Worm (Caenorhabditis elegans) whole organism, mixed stage, embryonic: ENCODE results near the gene C49F8.14.

ENCODE experiments used
- M03D4.4 ChIP-seq: sonication (generic microtip); optimal IDR thresholded peaks from 2 replicates; lab custom pipeline; 2017; ENCODE audit warnings: mild to moderate bottlenecking, missing genetic modification characterization, missing compliant biosample characterization
- bed-3 ChIP-seq: fragments of 200-800 bp; sonication (Bioruptor generic); optimal IDR thresholded peaks from 3 replicates; lab custom pipeline; 2018; ENCODE audit warnings: mild to moderate bottlenecking, missing genetic modification characterization, moderate library complexity, missing compliant biosample characterization
- blmp-1 ChIP-seq: fragments of 150-350 bp; optimal IDR thresholded peaks from 2 replicates; lab custom pipeline; 2014; ENCODE audit warnings: missing biosample characterization, missing genetic modification characterization
- ceh-43 ChIP-seq: fragments of 200-800 bp; sonication (Bioruptor generic); optimal IDR thresholded peaks from 2 replicates; lab custom pipeline; 2018; ENCODE audit warnings: mild to moderate bottlenecking, missing genetic modification characterization, moderate library complexity, missing compliant biosample characterization
- ceh-83 ChIP-seq: fragments of 200-800 bp; sonication (Bioruptor generic); optimal IDR thresholded peaks from 2 replicates; lab custom pipeline; 2018; ENCODE audit warnings: mild to moderate bottlenecking, missing genetic modification characterization, missing compliant biosample characterization
- ces-1 ChIP-seq: fragments of 150-350 bp; optimal IDR thresholded peaks from 2 replicates; lab custom pipeline; 2014; ENCODE audit warnings: missing biosample characterization, missing genetic modification reagents, missing genetic modification characterization
- cnd-1 ChIP-seq: fragments of 200-800 bp; sonication (Bioruptor generic); optimal IDR thresholded peaks from 2 replicates; lab custom pipeline; 2018; ENCODE audit warnings: mild to moderate bottlenecking, missing genetic modification characterization, missing compliant biosample characterization
- drap-1 ChIP-seq: fragments of 200-800 bp; sonication (Bioruptor generic); optimal IDR thresholded peaks from 3 replicates; lab custom pipeline; 2018; ENCODE audit warnings: mild to moderate bottlenecking, missing genetic modification characterization, missing compliant biosample characterization
- elt-3 ChIP-seq: fragments of 150-350 bp; optimal IDR thresholded peaks from 2 replicates; lab custom pipeline; 2014; ENCODE audit warnings: missing biosample characterization, missing genetic modification characterization
- flh-1 ChIP-seq: fragments of 200-800 bp; sonication (Bioruptor generic); optimal IDR thresholded peaks from 2 replicates; lab custom pipeline; 2018; ENCODE audit warnings: mild to moderate bottlenecking, missing genetic modification characterization, moderate library complexity, missing compliant biosample characterization
- ham-2 ChIP-seq: fragments of 200-800 bp; sonication (Bioruptor generic); optimal IDR thresholded peaks from 2 replicates; lab custom pipeline; 2018; ENCODE audit warnings: mild to moderate bottlenecking, missing genetic modification characterization, missing compliant biosample characterization
- hlh-1 ChIP-seq: fragments of 150-350 bp; optimal IDR thresholded peaks from 2 replicates; lab custom pipeline; 2014; ENCODE audit warnings: missing biosample characterization, missing genetic modification reagents, missing genetic modification characterization
- lin-13 ChIP-seq: fragments of 150-350 bp; optimal IDR thresholded peaks from 2 replicates; lab custom pipeline; 2014; ENCODE audit warnings: missing biosample characterization, missing genetic modification characterization
- lin-32 ChIP-seq: fragments of 200-800 bp; sonication (Bioruptor generic); optimal IDR thresholded peaks from 2 replicates; lab custom pipeline; 2018; ENCODE audit warnings: mild to moderate bottlenecking, missing genetic modification characterization, missing compliant biosample characterization
- lsy-2 ChIP-seq: fragments of 150-350 bp; optimal IDR thresholded peaks from 2 replicates; lab custom pipeline; 2014; ENCODE audit warnings: missing biosample characterization, missing genetic modification characterization
- mab-5 ChIP-seq: fragments of 150-350 bp; optimal IDR thresholded peaks from 2 replicates; lab custom pipeline; 2014; ENCODE audit warnings: missing biosample characterization, missing genetic modification characterization
- mep-1 ChIP-seq: fragments of 150-350 bp; optimal IDR thresholded peaks from 2 replicates; lab custom pipeline; 2017; ENCODE audit warnings: missing biosample characterization, missing genetic modification reagents, missing genetic modification characterization, inconsistent platforms
- mls-2 ChIP-seq: sonication (generic microtip); optimal IDR thresholded peaks from 2 replicates; lab custom pipeline; 2016; ENCODE audit warnings: mild to moderate bottlenecking, missing genetic modification characterization, moderate library complexity, missing compliant biosample characterization
- nhr-12 ChIP-seq: fragments of 150-350 bp; optimal IDR thresholded peaks from 2 replicates; lab custom pipeline; 2014; ENCODE audit warnings: missing biosample characterization, missing genetic modification characterization
- nhr-237 ChIP-seq: fragments of 150-350 bp; optimal IDR thresholded peaks from 2 replicates; lab custom pipeline; 2014; ENCODE audit warnings: missing biosample characterization, missing genetic modification characterization
- nhr-76 ChIP-seq: sonication (generic microtip); optimal IDR thresholded peaks from 2 replicates; lab custom pipeline; 2017; ENCODE audit warnings: missing biosample characterization, missing genetic modification characterization
- pha-4 ChIP-seq: fragments of 150-350 bp; optimal IDR thresholded peaks from 2 replicates; lab custom pipeline; 2018; ENCODE audit warnings: missing biosample characterization, missing genetic modification reagents, missing genetic modification characterization
- sem-2 ChIP-seq: fragments of 200-800 bp; sonication (Bioruptor generic); optimal IDR thresholded peaks from 2 replicates; lab custom pipeline; 2018; ENCODE audit warnings: mild to moderate bottlenecking, missing genetic modification characterization, missing compliant biosample characterization
- snpc-4 ChIP-seq: fragments of 150-350 bp; optimal IDR thresholded peaks from 2 replicates; lab custom pipeline; 2014; ENCODE audit warnings: missing biosample characterization, missing genetic modification characterization
- sptf-1 ChIP-seq: sonication (generic microtip); optimal IDR thresholded peaks from 2 replicates; lab custom pipeline; 2017; ENCODE audit warnings: mild to moderate bottlenecking, missing genetic modification characterization, moderate library complexity, missing compliant biosample characterization
- tbx-8 ChIP-seq: fragments of 200-800 bp; sonication (Bioruptor generic); optimal IDR thresholded peaks from 2 replicates; lab custom pipeline; 2018; ENCODE audit warnings: mild to moderate bottlenecking, missing genetic modification characterization, moderate library complexity, missing compliant biosample characterization
- unc-120 ChIP-seq: sonication (generic microtip); optimal IDR thresholded peaks from 2 replicates; lab custom pipeline; 2017; ENCODE audit warnings: missing genetic modification characterization, missing compliant biosample characterization; ENCODE audit not compliant: poor library complexity, severe bottlenecking
- ztf-11 ChIP-seq: fragments of 150-350 bp; optimal IDR thresholded peaks from 2 replicates; lab custom pipeline; 2014; ENCODE audit warnings: missing biosample characterization, missing genetic modification characterization

The C49F8.14 gene

ce11 chrX:13415722-13416121 is 39.0 kb upstream of the C49F8.14 start, which contains the start of gene C29F7.2:
Gene C29F7.2, plus strand, starts transcription at chrX:13416078.
- no peak for TF ChIP-seq elt-3

ce11 chrX:13414974-13415373 is 38.2 kb upstream of the C49F8.14 start:
- TF ChIP-seq nhr-12 (tag; lab: Kevin White, UChicago) (no peak), hlh-1 (peak; percentile 6), unc-120 (tag; lab: Kevin White, UChicago) (peak; percentile 46), sem-2 (GFP tag; lab: Kevin White, UChicago) (peak; percentile 49), mls-2 (tag; lab: Kevin White, UChicago) (peak; percentile 55), ztf-11 (tag; lab: Kevin White, UChicago) (no peak), ceh-43 (peak; percentile 5), M03D4.4 (tag; lab: Kevin White, UChicago) (peak; percentile 63), lin-32 (no peak), bed-3 (GFP tag; lab: Kevin White, UChicago) (peak; percentile 32), pha-4 (no peak), ham-2 (GFP tag; lab: Kevin White, UChicago) (peak; percentile 45), tbx-8 (GFP tag; lab: Kevin White, UChicago) (no peak), cnd-1 (tag; lab: Kevin White, UChicago) (peak; percentile 66), drap-1 (peak; percentile 66), nhr-237 (tag; lab: Kevin White, UChicago) (no peak), sptf-1 (tag; lab: Kevin White, UChicago) (peak; percentile 79)

- TF ChIP-seq ham-2 (GFP tag; lab: Kevin White, UChicago) (no peak), M03D4.4 (tag; lab: Kevin White, UChicago) (no peak), lsy-2 (tag; lab: Kevin White, UChicago) (no peak), tbx-8 (GFP tag; lab: Kevin White, UChicago) (no peak), drap-1 (no peak), mep-1 (tag; lab: Kevin White, UChicago) (no peak), cnd-1 (tag; lab: Kevin White, UChicago) (no peak), blmp-1 (tag; lab: Kevin White, UChicago) (no peak), ceh-43 (no peak), lin-32 (no peak), unc-120 (tag; lab: Kevin White, UChicago) (no peak), nhr-76 (tag; lab: Kevin White, UChicago) (no peak), ztf-11 (tag; lab: Kevin White, UChicago) (no peak), mls-2 (tag; lab: Kevin White, UChicago) (no peak), nhr-237 (tag; lab: Kevin White, UChicago) (no peak), mab-5 (tag; lab: Kevin White, UChicago) (no peak)
These were observed 35.6 kb upstream of the C49F8.14 start for ce11 chrX:13412307-13412706.

ce11 chrX:13411306-13411705 is 34.6 kb upstream of the C49F8.14 start:
- TF ChIP-seq nhr-237 (tag; lab: Kevin White, UChicago), result no peak
- TF ChIP-seq ces-1 (GFP tag; lab: Kevin White, UChicago), result no peak
- TF ChIP-seq ceh-43, result no peak

ce11 chrX:13409543-13409942 is 32.8 kb upstream of the C49F8.14 start, which contains the start of the genes cyp-13B1 and C29F7.1:
Gene cyp-13B1, minus strand, starts transcription at chrX:13409643.
Gene C29F7.1, plus strand, starts transcription at chrX:13409936.
- no peak for TF ChIP-seq lin-13 (tag; lab: Kevin White, UChicago)
- TF ChIP-seq blmp-1 (tag; lab: Kevin White, UChicago), result no peak
- no peak for TF ChIP-seq flh-1 (GFP tag; lab: Kevin White, UChicago)
- no peak for TF ChIP-seq snpc-4 (tag; lab: Kevin White, UChicago)

- TF ChIP-seq nhr-237 (tag; lab: Kevin White, UChicago), result no peak
- no peak for TF ChIP-seq drap-1
- TF ChIP-seq blmp-1 (tag; lab: Kevin White, UChicago), result no peak
- TF ChIP-seq ceh-83, result no peak
- TF ChIP-seq mls-2 (tag; lab: Kevin White, UChicago), result no peak
- no peak for TF ChIP-seq lin-32
- TF ChIP-seq pha-4, result no peak
These were observed 25.0 kb upstream of the C49F8.14 start, which contains the start of gene F02C12.1 for ce11 chrX:13401783-13402182. Gene F02C12.1, plus strand, starts transcription at chrX:13402083.
